Worm (Caenorhabditis elegans) whole organism, midembryonic: ENCODE measurements around the gene ttr-17.

Experiments used
- T22C8.4 ChIP-seq: fragments of 200-800 bp; sonication (Bioruptor generic); IDR thresholded peaks from 2 replicates; pipeline ENCODE4 v1.3.6; 2022; ENCODE audit warnings: missing genetic modification characterization, missing compliant biosample characterization
- cog-1 ChIP-seq: sonication (generic microtip); optimal IDR thresholded peaks from 2 replicates; lab custom pipeline; 2016; ENCODE audit warnings: missing genetic modification characterization, missing compliant biosample characterization
- flt-1 ChIP-seq: fragments of 200-800 bp; sonication (Bioruptor generic); IDR thresholded peaks from 2 replicates; pipeline ENCODE4 v1.3.6; 2022; ENCODE audit warnings: missing genetic modification characterization, missing compliant biosample characterization
- klf-2 ChIP-seq: fragments of 200-800 bp; sonication (Bioruptor generic); conservative IDR thresholded peaks from 2 replicates; pipeline ENCODE4 v1.3.6; 2022; ENCODE audit warnings: missing genetic modification reagents, missing genetic modification characterization, missing compliant biosample characterization
- med-1 ChIP-seq: sonication (generic microtip); optimal IDR thresholded peaks from 2 replicates; lab custom pipeline; 2017; ENCODE audit warnings: missing genetic modification characterization, mild to moderate bottlenecking, missing compliant biosample characterization, antibody characterized with exemption, missing genetic modification reagents; ENCODE audit not compliant: insufficient read depth
- ref-1 ChIP-seq: fragments of 200-800 bp; sonication (Bioruptor generic); conservative IDR thresholded peaks from 2 replicates; pipeline ENCODE4 v1.3.6; 2022; ENCODE audit warnings: missing genetic modification reagents, missing genetic modification characterization, missing compliant biosample characterization
- tab-1 ChIP-seq: fragments of 200-800 bp; sonication (Bioruptor generic); IDR thresholded peaks from 2 replicates; pipeline ENCODE4 v1.3.6; 2022; ENCODE audit warnings: missing genetic modification characterization, missing compliant biosample characterization
- ztf-23 ChIP-seq: fragments of 200-800 bp; sonication (Bioruptor generic); IDR thresholded peaks from 2 replicates; pipeline ENCODE4 v1.3.6; 2022; ENCODE audit warnings: missing genetic modification reagents, missing genetic modification characterization, missing compliant biosample characterization
- ztf-29 ChIP-seq: fragments of 200-800 bp; sonication (Bioruptor generic); IDR thresholded peaks from 2 replicates; pipeline ENCODE4 v1.3.6; 2022; ENCODE audit warnings: missing genetic modification reagents, missing genetic modification characterization, missing compliant biosample characterization

ttr-17 gene

ce11 chrIV:11082153-11082552, 15.3 kb upstream of the ttr-17 start, which contains the start of gene let-70:
TSS of gene let-70 (minus strand) at chrIV:11082253.
- TF ChIP-seq ztf-23 (GFP tag; lab: Robert Waterston, UW) (no peak), T22C8.4 (GFP tag; lab: Robert Waterston, UW) (no peak), tab-1 (no peak), ref-1 (no peak), klf-2 (GFP tag; lab: Robert Waterston, UW) (no peak), ztf-29 (GFP tag; lab: Robert Waterston, UW) (no peak), flt-1 (no peak), med-1 (GFP tag; lab: Kevin White, UChicago) (no peak), cog-1 (tag; lab: Kevin White, UChicago) (no peak)

- TF ChIP-seq cog-1 (tag; lab: Kevin White, UChicago) (no peak), T22C8.4 (GFP tag; lab: Robert Waterston, UW) (no peak), klf-2 (GFP tag; lab: Robert Waterston, UW) (no peak), flt-1 (no peak), med-1 (GFP tag; lab: Kevin White, UChicago) (no peak), tab-1 (no peak), ztf-23 (GFP tag; lab: Robert Waterston, UW) (no peak), ref-1 (no peak)
Observed at ce11 chrIV:11080823-11081285, 14.0 kb upstream of the ttr-17 start, which contains the start of gene atg-7. TSS of gene atg-7 (minus strand) at chrIV:11081055.

- no peak for TF ChIP-seq ztf-29 (GFP tag; lab: Robert Waterston, UW)
- no peak for TF ChIP-seq tab-1
Observed at ce11 chrIV:11078482-11078881, 11.7 kb upstream of the ttr-17 start, which contains the start of gene Y5F2A.4. TSS of gene Y5F2A.4 (minus strand) at chrIV:11078582.

ce11 chrIV:11068314-11068713, 1.5 kb upstream of the ttr-17 start:
- TF ChIP-seq ref-1 = no peak
- TF ChIP-seq med-1 (GFP tag; lab: Kevin White, UChicago) = no peak

ce11 chrIV:11063962-11064361, 2.9 kb downstream of the ttr-17 start, which contains the start of gene ttr-16:
TSS of gene ttr-16 (minus strand) at chrIV:11064137.
- TF ChIP-seq flt-1 = 0 out of 2 replicates have a peak, but pooled peaks have one; percentile 5
- TF ChIP-seq ztf-29 (GFP tag; lab: Robert Waterston, UW) = no peak

- TF ChIP-seq ref-1 (no peak), ztf-29 (GFP tag; lab: Robert Waterston, UW) (no peak), ztf-23 (GFP tag; lab: Robert Waterston, UW) (no peak), cog-1 (tag; lab: Kevin White, UChicago) (no peak), tab-1 (no peak), flt-1 (no peak), med-1 (GFP tag; lab: Kevin White, UChicago) (no peak), T22C8.4 (GFP tag; lab: Robert Waterston, UW) (no peak), klf-2 (GFP tag; lab: Robert Waterston, UW) (no peak)
Observed at ce11 chrIV:11062984-11063613, 3.7 kb downstream of the ttr-17 start.

- TF ChIP-seq klf-2 (GFP tag; lab: Robert Waterston, UW) (no peak), ztf-23 (GFP tag; lab: Robert Waterston, UW) (no peak), ref-1 (no peak), cog-1 (tag; lab: Kevin White, UChicago) (no peak), flt-1 (no peak), T22C8.4 (GFP tag; lab: Robert Waterston, UW) (no peak)
Observed at ce11 chrIV:11053652-11054317, 13.0 kb downstream of the ttr-17 start, which contains the start of the genes F36H1.12 and lin-3. TSS of gene F36H1.12 (minus strand) at chrIV:11053702. TSS of gene lin-3 (plus strand) at chrIV:11054308.

ce11 chrIV:11051963-11052362, 14.9 kb downstream of the ttr-17 start:
- TF ChIP-seq tab-1 (no peak), ztf-23 (GFP tag; lab: Robert Waterston, UW) (no peak), ztf-29 (GFP tag; lab: Robert Waterston, UW) (no peak), T22C8.4 (GFP tag; lab: Robert Waterston, UW) (no peak), klf-2 (GFP tag; lab: Robert Waterston, UW) (no peak), cog-1 (tag; lab: Kevin White, UChicago) (no peak), flt-1 (no peak), med-1 (GFP tag; lab: Kevin White, UChicago) (no peak), ref-1 (no peak)

- TF ChIP-seq flt-1 (no peak), cog-1 (tag; lab: Kevin White, UChicago) (no peak), klf-2 (GFP tag; lab: Robert Waterston, UW) (no peak), T22C8.4 (GFP tag; lab: Robert Waterston, UW) (no peak), tab-1 (no peak), med-1 (GFP tag; lab: Kevin White, UChicago) (no peak)
Observed at ce11 chrIV:11049806-11050205, 17.0 kb downstream of the ttr-17 start, which contains the start of gene F36H1.3. TSS of gene F36H1.3 (plus strand) at chrIV:11050128.

ce11 chrIV:11048871-11049270, 18.0 kb downstream of the ttr-17 start, which contains the start of gene F36H1.11:
TSS of gene F36H1.11 (plus strand) at chrIV:11049171.
- TF ChIP-seq med-1 (GFP tag; lab: Kevin White, UChicago) = no peak
- no peak for TF ChIP-seq cog-1 (tag; lab: Kevin White, UChicago)
- TF ChIP-seq flt-1 = no peak
- TF ChIP-seq ref-1 = no peak
- no peak for TF ChIP-seq ztf-29 (GFP tag; lab: Robert Waterston, UW)
- no peak for TF ChIP-seq ztf-23 (GFP tag; lab: Robert Waterston, UW)
- no peak for TF ChIP-seq klf-2 (GFP tag; lab: Robert Waterston, UW)
- TF ChIP-seq tab-1 = no peak
- TF ChIP-seq T22C8.4 (GFP tag; lab: Robert Waterston, UW) = no peak
